Fruit fly (Drosophila melanogaster) Kc167 (cell line): ENCODE data around the gene CG13285.

Experiments used
- Myc ChIP-seq: fragments of >200 bp; optimal IDR thresholded peaks from 2 replicates; lab custom pipeline; 2017; ENCODE audit warnings: missing external identifiers
- Sin3A ChIP-seq: fragments of >200 bp; optimal IDR thresholded peaks from 2 replicates; lab custom pipeline; 2018; ENCODE audit warnings: missing external identifiers
- h ChIP-seq: fragments of >200 bp; optimal IDR thresholded peaks from 3 replicates; lab custom pipeline; 2018; ENCODE audit warnings: missing external identifiers
- insv ChIP-seq: fragments of >200 bp; optimal IDR thresholded peaks from 3 replicates; lab custom pipeline; 2018; ENCODE audit warnings: missing external identifiers
- psq ChIP-seq: fragments of >200 bp; optimal IDR thresholded peaks from 2 replicates; lab custom pipeline; 2017; ENCODE audit warnings: missing external identifiers
- ttk ChIP-seq: sonication (Bioruptor generic); optimal IDR thresholded peaks from 2 replicates; lab custom pipeline; 2017; ENCODE audit warnings: missing external identifiers

The CG13285 gene

DNA sequence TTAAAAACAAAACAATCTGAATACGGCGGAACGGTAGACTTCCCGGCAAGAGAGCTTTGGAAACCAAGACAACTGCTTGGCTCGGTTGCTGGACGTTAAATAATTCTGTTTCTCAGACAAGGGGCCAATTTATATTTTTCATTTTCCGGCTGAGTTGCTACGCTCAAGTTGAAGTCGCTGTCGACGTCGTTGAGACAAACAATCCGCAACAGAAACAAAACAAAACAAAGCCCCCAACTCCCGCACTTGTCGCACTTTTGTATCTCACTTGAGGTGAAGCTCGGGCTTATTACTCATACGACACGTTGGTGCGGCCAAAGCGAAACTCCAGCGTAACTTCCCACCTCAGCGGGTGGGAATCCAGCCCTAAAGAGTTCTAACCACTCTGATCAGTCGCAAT, at the start of gene CG13285:
Gene CG13285, minus strand, starts transcription at position 101 of the 400 bp plus-strand sequence.
- TF ChIP-seq psq (lab: Kevin White, UChicago) (no peak), Myc (lab: Kevin White, UChicago) (no peak), h (no peak)

dm6 chr3L:5583295-5583707, 47.7 kb upstream of the CG13285 start:
- TF ChIP-seq insv (lab: Kevin White, UChicago) (no peak), psq (lab: Kevin White, UChicago) (no peak), ttk (no peak), h (no peak), Myc (lab: Kevin White, UChicago) (no peak), Sin3A (lab: Kevin White, UChicago) (no peak)

- TF ChIP-seq Sin3A (lab: Kevin White, UChicago) (no peak), h (no peak), psq (lab: Kevin White, UChicago) (no peak), insv (lab: Kevin White, UChicago) (no peak), ttk (no peak), Myc (lab: Kevin White, UChicago) (no peak)
Measured at dm6 chr3L:5581542-5581941, 46.0 kb upstream of the CG13285 start.

DNA sequence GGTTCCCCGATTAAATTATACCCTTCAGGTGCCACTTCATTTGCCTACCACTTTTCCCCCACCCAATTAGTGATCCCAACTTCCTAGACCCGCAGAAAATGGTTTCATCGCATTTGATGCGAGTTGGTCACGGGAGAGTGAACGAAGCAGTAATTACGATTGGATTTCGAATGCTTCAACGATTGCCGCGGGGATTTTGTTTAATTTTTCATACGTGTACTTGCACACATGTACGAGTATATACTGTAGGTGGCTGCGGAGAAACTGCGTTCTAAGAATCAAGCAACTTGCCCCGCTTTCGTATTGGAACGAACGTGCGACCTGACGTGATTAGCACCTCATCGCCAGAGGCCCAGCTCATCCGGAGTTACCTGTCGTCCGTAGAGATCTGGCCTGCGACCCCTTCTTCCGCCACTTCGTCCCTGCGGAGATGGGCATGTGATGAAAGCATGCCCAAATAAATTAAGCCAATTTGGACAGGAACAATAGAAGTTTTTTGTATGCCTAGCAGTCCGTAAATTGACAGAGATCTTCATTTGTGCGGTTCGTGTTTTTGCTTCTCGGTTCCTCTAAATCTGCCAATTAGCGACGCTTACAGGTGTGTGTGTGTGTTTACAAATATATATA, 45.0 kb upstream of the CG13285 start:
- TF ChIP-seq Myc (lab: Kevin White, UChicago) (no peak), h (no peak), insv (lab: Kevin White, UChicago) (no peak), Sin3A (lab: Kevin White, UChicago) (no peak), psq (lab: Kevin White, UChicago) (no peak), ttk (no peak)

DNA sequence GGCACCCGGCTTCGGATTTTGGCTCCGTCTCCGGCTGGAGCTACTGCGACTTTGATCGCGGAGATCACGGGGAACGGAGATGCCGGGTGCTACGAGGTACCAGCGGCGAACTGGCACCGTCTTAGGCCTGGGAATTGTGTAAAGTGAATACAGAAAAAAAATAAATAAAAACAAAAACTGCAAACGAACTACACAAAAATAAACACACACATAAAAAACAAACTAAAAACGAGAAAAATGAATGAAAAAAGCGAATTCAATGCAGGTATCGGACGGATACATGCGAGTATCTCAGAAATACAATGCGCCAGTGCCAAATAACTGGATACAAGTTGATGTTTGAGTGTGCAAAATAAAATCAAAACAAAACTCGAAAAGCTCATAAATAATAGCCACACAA, 44.2 kb upstream of the CG13285 start:
- TF ChIP-seq Myc (lab: Kevin White, UChicago) (no peak), h (no peak), insv (lab: Kevin White, UChicago) (no peak), ttk (no peak), Sin3A (lab: Kevin White, UChicago) (no peak), psq (lab: Kevin White, UChicago) (no peak)

dm6 chr3L:5578595-5578994, 43.0 kb upstream of the CG13285 start:
- TF ChIP-seq Sin3A (lab: Kevin White, UChicago) (no peak), ttk (no peak), Myc (lab: Kevin White, UChicago) (no peak), h (no peak), psq (lab: Kevin White, UChicago) (no peak), insv (lab: Kevin White, UChicago) (no peak)

DNA sequence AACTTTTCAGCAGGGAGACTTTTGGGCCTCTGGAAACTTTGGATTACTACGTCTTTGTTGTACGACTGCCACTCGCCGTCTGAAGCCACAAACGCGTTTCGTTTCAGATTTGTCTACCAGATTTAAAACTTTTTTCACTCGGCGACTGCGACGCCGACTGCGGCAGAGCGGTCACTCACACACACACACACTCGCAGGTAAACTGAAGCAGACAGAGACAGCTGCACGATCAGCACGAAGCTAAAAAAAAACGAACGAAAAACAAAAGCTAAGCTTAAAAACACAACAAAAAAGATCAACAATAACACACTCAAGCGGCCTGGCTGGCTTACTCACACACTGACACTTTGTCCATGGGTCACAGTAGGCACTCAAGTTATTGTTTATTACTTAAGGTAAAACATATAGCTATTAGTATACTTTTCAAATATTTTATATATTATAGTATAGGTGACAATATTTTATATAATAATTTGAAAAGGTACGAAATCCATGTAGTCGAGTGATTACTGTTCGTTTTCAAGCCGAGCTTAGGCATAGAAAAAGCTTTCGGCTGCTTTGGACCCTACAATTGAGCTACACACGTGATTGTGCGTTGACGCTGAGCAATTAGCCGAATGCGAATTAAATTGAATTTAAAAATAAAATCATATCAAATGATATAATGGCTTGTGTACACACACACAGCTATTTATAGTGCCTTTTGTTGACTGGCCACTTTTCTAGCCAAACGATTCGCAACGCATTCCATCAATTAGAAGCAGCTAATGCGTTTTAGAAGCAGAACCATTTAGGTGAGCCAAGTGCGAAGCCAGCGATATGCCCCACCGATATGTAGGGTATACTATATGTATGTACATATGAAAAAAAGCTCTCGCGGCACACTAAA, 41.9 kb upstream of the CG13285 start, which contains the start of gene Msr-110:
Gene Msr-110, minus strand, starts transcription at position 99 of the 889 bp plus-strand sequence.
- TF ChIP-seq Myc (lab: Kevin White, UChicago), result no peak
- TF ChIP-seq psq (lab: Kevin White, UChicago), result no peak
- TF ChIP-seq h, result no peak
- no peak for TF ChIP-seq insv (lab: Kevin White, UChicago)
- no peak for TF ChIP-seq Sin3A (lab: Kevin White, UChicago)
- no peak for TF ChIP-seq ttk

- TF ChIP-seq h (no peak), psq (lab: Kevin White, UChicago) (no peak), ttk (no peak), insv (lab: Kevin White, UChicago) (no peak), Sin3A (lab: Kevin White, UChicago) (no peak), Myc (lab: Kevin White, UChicago) (no peak)
Measured at dm6 chr3L:5576543-5576942, 41.0 kb upstream of the CG13285 start.

DNA sequence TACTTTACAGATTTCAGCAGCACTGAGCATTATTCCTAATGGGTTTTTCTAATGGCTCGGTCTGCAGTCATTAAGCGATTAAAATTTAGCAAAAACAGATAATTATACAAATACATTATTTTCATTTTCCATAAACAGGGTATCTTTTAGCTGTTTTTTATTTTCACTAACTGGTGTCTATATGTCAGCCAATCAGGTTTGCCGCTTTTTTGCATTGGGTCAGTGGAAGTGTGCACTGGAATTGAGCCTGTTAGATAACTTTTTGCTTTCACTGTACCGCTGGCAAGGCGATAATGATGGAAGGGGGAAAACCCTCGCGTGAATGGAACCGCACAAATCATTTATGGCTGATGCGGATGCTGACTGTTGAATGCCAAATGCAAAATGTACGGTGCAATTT, 40.0 kb upstream of the CG13285 start:
- TF ChIP-seq h (no peak), psq (lab: Kevin White, UChicago) (no peak), Myc (lab: Kevin White, UChicago) (no peak), Sin3A (lab: Kevin White, UChicago) (no peak), insv (lab: Kevin White, UChicago) (no peak), ttk (no peak)

DNA sequence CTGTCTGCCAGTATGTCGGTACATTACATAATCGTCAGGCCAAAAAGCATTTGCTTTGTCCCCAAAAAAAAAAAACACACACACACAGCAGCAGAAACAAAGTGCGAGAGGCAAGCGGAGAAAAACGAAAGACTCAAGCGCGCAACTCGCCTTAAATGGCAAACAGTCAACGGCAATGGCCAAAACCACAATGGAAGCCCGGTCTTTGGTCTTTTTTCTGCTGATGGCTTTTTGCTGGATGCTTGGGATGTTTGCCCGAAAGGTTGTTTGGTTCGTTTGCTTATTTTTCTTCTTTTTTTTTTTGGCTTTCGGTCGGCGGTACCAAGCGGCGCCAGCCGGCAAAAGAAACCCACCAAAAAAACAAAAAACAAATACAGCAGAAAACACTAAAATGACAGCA, 35.5 kb upstream of the CG13285 start:
- TF ChIP-seq Myc (lab: Kevin White, UChicago) (no peak), ttk (no peak), Sin3A (lab: Kevin White, UChicago) (no peak), h (no peak), insv (lab: Kevin White, UChicago) (no peak), psq (lab: Kevin White, UChicago) (no peak)

DNA sequence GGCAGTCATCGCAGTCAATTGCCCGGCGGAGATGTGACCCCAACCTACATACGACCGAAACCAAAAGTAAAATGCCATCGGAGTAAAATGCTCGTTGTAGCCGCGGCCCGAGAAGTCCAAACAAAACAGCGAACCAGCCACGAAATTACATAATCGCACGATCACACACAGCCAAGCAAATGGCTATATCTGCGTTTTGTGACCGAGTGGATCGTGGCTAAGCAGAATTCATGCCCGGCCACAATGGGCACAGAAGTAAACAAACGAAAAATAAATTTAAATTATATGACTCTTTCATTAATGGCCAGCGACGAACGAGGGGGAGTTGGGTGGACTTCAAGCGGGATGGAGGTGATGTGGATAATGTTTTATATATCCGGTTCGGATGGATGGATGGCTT, 34.2 kb upstream of the CG13285 start:
- TF ChIP-seq psq (lab: Kevin White, UChicago) (no peak), h (no peak), Sin3A (lab: Kevin White, UChicago) (no peak), insv (lab: Kevin White, UChicago) (no peak), Myc (lab: Kevin White, UChicago) (no peak), ttk (no peak)

- no peak for TF ChIP-seq h
- TF ChIP-seq Sin3A (lab: Kevin White, UChicago), result no peak
- TF ChIP-seq psq (lab: Kevin White, UChicago), result no peak
- TF ChIP-seq Myc (lab: Kevin White, UChicago), result no peak
- no peak for TF ChIP-seq ttk
- no peak for TF ChIP-seq insv (lab: Kevin White, UChicago)
Measured at dm6 chr3L:5568361-5568760, 32.8 kb upstream of the CG13285 start.
